Fruit fly (Drosophila melanogaster) Kc167 (cell line): ENCODE data around the gene CG5181.

Source experiments
- Myc ChIP-seq: fragments of >200 bp; optimal IDR thresholded peaks from 2 replicates; lab custom pipeline; 2017; ENCODE audit warnings: missing external identifiers
- Sin3A ChIP-seq: fragments of >200 bp; optimal IDR thresholded peaks from 2 replicates; lab custom pipeline; 2018; ENCODE audit warnings: missing external identifiers
- insv ChIP-seq: fragments of >200 bp; optimal IDR thresholded peaks from 3 replicates; lab custom pipeline; 2018; ENCODE audit warnings: missing external identifiers
- psq ChIP-seq: fragments of >200 bp; optimal IDR thresholded peaks from 2 replicates; lab custom pipeline; 2017; ENCODE audit warnings: missing external identifiers
- ttk ChIP-seq: sonication (Bioruptor generic); optimal IDR thresholded peaks from 2 replicates; lab custom pipeline; 2017; ENCODE audit warnings: missing external identifiers

dm6 chr2L:7424282-7424905 is 14.8 kb upstream of the CG5181 start:
- no peak for TF ChIP-seq Sin3A
- TF ChIP-seq psq (lab: Kevin White, UChicago), result no peak
- TF ChIP-seq Myc, result no peak
- no peak for TF ChIP-seq ttk
- TF ChIP-seq insv, result no peak
